Fruit fly (Drosophila melanogaster): ENCODE data around the gene Traf6.
A peak's percentile ranks its signal among the peaks of the same experiment; 100 is the strongest.

The Traf6 gene

DNA sequence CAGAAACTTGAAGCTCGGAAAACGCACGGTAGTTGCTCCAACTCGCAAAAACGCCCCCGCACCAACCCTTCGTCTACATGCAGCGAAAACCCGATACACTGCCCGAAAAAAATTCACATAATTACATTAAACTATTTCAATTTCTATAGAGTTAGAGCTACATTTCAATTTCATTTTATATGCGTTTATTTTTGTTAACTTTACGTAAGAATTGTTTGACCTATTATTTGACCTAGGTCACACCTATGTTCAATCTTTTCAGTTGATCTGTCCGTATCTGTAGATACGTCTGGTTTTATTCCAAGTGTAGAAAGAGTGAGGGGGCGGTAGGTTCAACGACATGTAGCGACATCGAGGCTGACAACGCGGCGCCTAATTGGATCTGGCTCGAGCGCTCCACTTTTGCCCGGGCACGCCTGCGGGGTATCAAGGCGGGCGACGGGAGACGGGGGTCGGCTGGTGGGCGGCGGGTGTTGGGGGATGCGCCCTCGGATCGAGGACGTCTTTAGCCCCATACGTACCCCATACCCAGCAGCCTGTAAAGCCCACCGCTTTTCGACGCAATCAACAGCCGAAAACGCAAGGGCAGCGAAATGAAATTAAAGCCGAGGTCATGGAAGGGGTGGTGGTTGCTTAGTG lies 45.7 kb upstream of the Traf6 start (continued):
- TF ChIP-seq CG4404 (GFP tag; IDR thresholded peaks at IDR 0.05) = no peak
- no peak for TF ChIP-seq gsb (GFP tag; IDR thresholded peaks at IDR 0.05)
- peak; percentile 9 for TF ChIP-seq NfI (GFP tag; optimal IDR thresholded peaks at IDR 0.05)
- no peak for TF ChIP-seq CG11560 (tag; IDR thresholded peaks at IDR 0.05)
- no peak for TF ChIP-seq chm (GFP tag; IDR thresholded peaks at IDR 0.05)
- TF ChIP-seq CG7839 (tag; optimal IDR thresholded peaks at IDR 0.05) = peak; percentile 45
- TF ChIP-seq oc (tag; optimal IDR thresholded peaks at IDR 0.05) = no peak
- TF ChIP-seq CG1603 (tag; optimal IDR thresholded peaks at IDR 0.05) = peak; percentile 3
- TF ChIP-seq YL-1 (GFP tag; optimal IDR thresholded peaks at IDR 0.05) = no peak
- TF ChIP-seq crp (GFP tag; optimal IDR thresholded peaks at IDR 0.05) = no peak
- TF ChIP-seq slou (GFP tag; optimal IDR thresholded peaks at IDR 0.05) = no peak
- no peak for TF ChIP-seq Six4 (GFP tag; optimal IDR thresholded peaks at IDR 0.05)
- no peak for TF ChIP-seq nom (GFP tag; optimal IDR thresholded peaks at IDR 0.05)
- no peak for TF ChIP-seq Neu2 (GFP tag; optimal IDR thresholded peaks at IDR 0.05; ENCODE audit: borderline replicate concordance)
- TF ChIP-seq amos (GFP tag; IDR thresholded peaks at IDR 0.05; ENCODE audit: partially characterized antibody) = no peak
- TF ChIP-seq CG5180 (GFP tag; optimal IDR thresholded peaks at IDR 0.05) = no peak
- no peak for TF ChIP-seq jigr1 (GFP tag; IDR thresholded peaks at IDR 0.05)
- TF ChIP-seq Trl (optimal IDR thresholded peaks at IDR 0.05) = no peak
- TF ChIP-seq Trl (GFP tag; optimal IDR thresholded peaks at IDR 0.05) = no peak
- TF ChIP-seq row (GFP tag; IDR thresholded peaks at IDR 0.05) = peak; percentile 63
- TF ChIP-seq luna (GFP tag; optimal IDR thresholded peaks at IDR 0.05) = no peak
- no peak for TF ChIP-seq ATbp (GFP tag; optimal IDR thresholded peaks at IDR 0.05)
- TF ChIP-seq zen (tag; optimal IDR thresholded peaks at IDR 0.05) = no peak
- no peak for TF ChIP-seq CG13894 (tag; optimal IDR thresholded peaks at IDR 0.05)
- no peak for TF ChIP-seq pzg (GFP tag; optimal IDR thresholded peaks at IDR 0.05)
- TF ChIP-seq CG17186 (GFP tag; optimal IDR thresholded peaks at IDR 0.05) = no peak
- TF ChIP-seq Mad (GFP tag; optimal IDR thresholded peaks at IDR 0.05) = no peak
- no peak for TF ChIP-seq mirr (GFP tag; optimal IDR thresholded peaks at IDR 0.05)
- no peak for TF ChIP-seq CG4282 (GFP tag; optimal IDR thresholded peaks at IDR 0.05)
- no peak for TF ChIP-seq CG30431 (GFP tag; optimal IDR thresholded peaks at IDR 0.05)
- no peak for TF ChIP-seq nerfin-1 (tag; optimal IDR thresholded peaks at IDR 0.05)
- TF ChIP-seq CG12659 (GFP tag; optimal IDR thresholded peaks at IDR 0.05) = peak; percentile 23
- peak in 1 of 2 experiments; percentile 12 for TF ChIP-seq bsh (GFP tag; optimal IDR thresholded peaks at IDR 0.05)
- TF ChIP-seq HmgD (GFP tag; optimal IDR thresholded peaks at IDR 0.05) = no peak
- TF ChIP-seq CG17385 (GFP tag; optimal IDR thresholded peaks at IDR 0.05) = peak; percentile 2
- peak; percentile 56 for TF ChIP-seq gem (tag; optimal IDR thresholded peaks at IDR 0.05)
- TF ChIP-seq ssp (GFP tag; IDR thresholded peaks at IDR 0.05) = 0 out of 2 replicates have a peak, but pooled peaks have one; percentile 5
- TF ChIP-seq CG6683 (GFP tag; optimal IDR thresholded peaks at IDR 0.05) = no peak
- no peak for TF ChIP-seq Dad (GFP tag; optimal IDR thresholded peaks at IDR 0.05)
- no peak for TF ChIP-seq Ets97D (GFP tag; optimal IDR thresholded peaks at IDR 0.05)
- peak; percentile 53 for TF ChIP-seq Drgx (GFP tag; IDR thresholded peaks at IDR 0.05)
- TF ChIP-seq tgo (GFP tag; IDR thresholded peaks at IDR 0.05) = peak; percentile 40; the same call in 2 of the 3 replicates
- peak; percentile 54 for TF ChIP-seq dmrt99B (tag; optimal IDR thresholded peaks at IDR 0.05)
- TF ChIP-seq lola (GFP tag; optimal IDR thresholded peaks at IDR 0.05) = no peak
- TF ChIP-seq esg (GFP tag; conservative IDR thresholded peaks at IDR 0.05) = no peak
- TF ChIP-seq CG10366 (GFP tag; IDR thresholded peaks at IDR 0.05) = peak; percentile 24; the same call in 1 of the 2 replicates
- TF ChIP-seq fd3F (GFP tag; optimal IDR thresholded peaks at IDR 0.05) = no peak
- TF ChIP-seq dmrt11E (tag; optimal IDR thresholded peaks at IDR 0.05) = no peak
- no peak for TF ChIP-seq MESR4 (GFP tag; optimal IDR thresholded peaks at IDR 0.05)

All from whole organism, embryonic.